Fruit fly (Drosophila melanogaster) whole organism, embryonic: ENCODE data around the gene cdi.

Experiments used
- Abd-B ChIP-seq: fragments of 200-800 bp; sonication (Bioruptor generic); optimal IDR thresholded peaks from 2 replicates; lab custom pipeline; 2018; ENCODE audit warnings: missing biosample characterization, mild to moderate bottlenecking, missing genetic modification characterization, moderate library complexity
- Atf-2 ChIP-seq: fragments of 200-800 bp; sonication (Bioruptor generic); optimal IDR thresholded peaks from 2 replicates; lab custom pipeline; 2016; ENCODE audit warnings: missing biosample characterization, missing genetic modification characterization
- CG11085 ChIP-seq: fragments of 200-800 bp; sonication (Bioruptor generic); IDR thresholded peaks from 2 replicates; pipeline ENCODE4 v1.3.6; 2022; ENCODE audit warnings: missing biosample characterization, missing genetic modification characterization
- CG11504 ChIP-seq: fragments of 200-800 bp; sonication (Bioruptor generic); optimal IDR thresholded peaks from 3 replicates; lab custom pipeline; 2019; ENCODE audit warnings: missing biosample characterization, mild to moderate bottlenecking, missing genetic modification characterization, moderate library complexity
- CG11695 ChIP-seq: fragments of 200-800 bp; sonication (Bioruptor generic); IDR thresholded peaks from 3 replicates; pipeline ENCODE4 v1.3.6; 2022; ENCODE audit warnings: missing biosample characterization, missing genetic modification characterization
- CG13775 ChIP-seq: fragments of 200-800 bp; sonication (Bioruptor generic); optimal IDR thresholded peaks from 3 replicates; lab custom pipeline; 2017; ENCODE audit warnings: missing biosample characterization, mild to moderate bottlenecking, missing genetic modification characterization
- CG14050 ChIP-seq: fragments of 200-800 bp; sonication (Bioruptor generic); IDR thresholded peaks from 3 replicates; pipeline ENCODE4 v1.3.6; 2022; ENCODE audit warnings: missing biosample characterization, missing genetic modification characterization
- CG14710 ChIP-seq: fragments of 200-800 bp; sonication (Bioruptor generic); optimal IDR thresholded peaks from 3 replicates; lab custom pipeline; 2019; ENCODE audit warnings: missing biosample characterization, mild to moderate bottlenecking, missing genetic modification characterization, moderate library complexity
- CG17328 ChIP-seq: fragments of 200-800 bp; sonication (Bioruptor generic); IDR thresholded peaks from 2 replicates; pipeline ENCODE4 v1.3.6; 2022; ENCODE audit warnings: missing biosample characterization, missing genetic modification characterization
- CG17361 ChIP-seq: fragments of 200-800 bp; sonication (Bioruptor generic); IDR thresholded peaks from 3 replicates; pipeline ENCODE4 v1.3.6; 2022; ENCODE audit warnings: missing biosample characterization, missing genetic modification characterization
- CG2129 ChIP-seq: fragments of 200-800 bp; sonication (Bioruptor generic); IDR thresholded peaks from 2 replicates; pipeline ENCODE4 v1.3.6; 2022; ENCODE audit warnings: missing biosample characterization, missing genetic modification characterization; ENCODE audit not compliant: partially characterized antibody
- CG30403 ChIP-seq: fragments of 200-800 bp; sonication (Bioruptor generic); optimal IDR thresholded peaks from 3 replicates; lab custom pipeline; 2016; ENCODE audit warnings: missing biosample characterization, missing genetic modification characterization
- CG31365 ChIP-seq: fragments of 200-800 bp; sonication (Bioruptor generic); optimal IDR thresholded peaks from 2 replicates; lab custom pipeline; 2018; ENCODE audit warnings: missing biosample characterization, mild to moderate bottlenecking, missing genetic modification characterization
- CG32532 ChIP-seq: fragments of 200-800 bp; sonication (Bioruptor generic); IDR thresholded peaks from 2 replicates; pipeline ENCODE4 v1.3.6; 2022; ENCODE audit warnings: missing biosample characterization, missing genetic modification characterization
- CG3281 ChIP-seq: fragments of 200-800 bp; sonication (Bioruptor generic); optimal IDR thresholded peaks from 3 replicates; lab custom pipeline; 2017; ENCODE audit warnings: missing biosample characterization, mild to moderate bottlenecking, missing genetic modification characterization
- CG4282 ChIP-seq: fragments of 200-800 bp; sonication (Bioruptor generic); optimal IDR thresholded peaks from 2 replicates; lab custom pipeline; 2016; ENCODE audit warnings: missing biosample characterization, missing genetic modification characterization
- CG4820 ChIP-seq: fragments of 200-800 bp; sonication (Bioruptor generic); optimal IDR thresholded peaks from 3 replicates; lab custom pipeline; 2016; ENCODE audit warnings: missing biosample characterization, missing genetic modification characterization
- CG6683 ChIP-seq: fragments of 200-800 bp; sonication (Bioruptor generic); optimal IDR thresholded peaks from 2 replicates; lab custom pipeline; 2017; ENCODE audit warnings: missing biosample characterization, mild to moderate bottlenecking, missing genetic modification characterization, missing genetic modification reagents
- CG6765 ChIP-seq: fragments of 200-800 bp; sonication (Bioruptor generic); optimal IDR thresholded peaks from 3 replicates; lab custom pipeline; 2017; ENCODE audit warnings: missing biosample characterization, mild to moderate bottlenecking, missing genetic modification characterization
- CG7786 ChIP-seq: fragments of 200-800 bp; sonication (Bioruptor generic); optimal IDR thresholded peaks from 2 replicates; lab custom pipeline; 2016; ENCODE audit warnings: missing biosample characterization, missing genetic modification characterization
- CG8359 ChIP-seq: fragments of 200-800 bp; sonication (Bioruptor generic); optimal IDR thresholded peaks from 2 replicates; lab custom pipeline; 2017; ENCODE audit warnings: missing biosample characterization, mild to moderate bottlenecking, missing genetic modification characterization, borderline replicate concordance
- CG8924 ChIP-seq: fragments of 200-800 bp; optimal IDR thresholded peaks from 3 replicates; lab custom pipeline; 2019; ENCODE audit warnings: missing biosample characterization, mild to moderate bottlenecking, missing genetic modification characterization, moderate library complexity
- CG9215 ChIP-seq: fragments of 200-800 bp; sonication (Bioruptor generic); IDR thresholded peaks from 2 replicates; pipeline ENCODE4 v1.3.6; 2022; ENCODE audit warnings: missing biosample characterization, missing genetic modification characterization
- Doc3 ChIP-seq: fragments of 200-800 bp; sonication (Bioruptor generic); IDR thresholded peaks from 3 replicates; pipeline ENCODE4 v1.3.6; 2022; ENCODE audit warnings: missing biosample characterization, missing genetic modification characterization; ENCODE audit not compliant: partially characterized antibody
- H15 ChIP-seq: fragments of 200-800 bp; sonication (Bioruptor generic); IDR thresholded peaks from 3 replicates; pipeline ENCODE4 v1.3.6; 2022; ENCODE audit warnings: missing biosample characterization, missing genetic modification characterization
- MESR4 ChIP-seq: fragments of 200-800 bp; sonication (Bioruptor generic); optimal IDR thresholded peaks from 2 replicates; lab custom pipeline; 2018; ENCODE audit warnings: missing biosample characterization, mild to moderate bottlenecking, missing genetic modification characterization, moderate library complexity
- Nf-YB ChIP-seq: fragments of 200-800 bp; sonication (Bioruptor generic); optimal IDR thresholded peaks from 3 replicates; lab custom pipeline; 2019; ENCODE audit warnings: missing biosample characterization, mild to moderate bottlenecking, missing genetic modification characterization, moderate library complexity
- Ptx1 ChIP-seq: fragments of 200-800 bp; sonication (Bioruptor generic); IDR thresholded peaks from 2 replicates; pipeline ENCODE4 v1.3.6; 2022; ENCODE audit warnings: missing biosample characterization, missing genetic modification characterization
- Six4 ChIP-seq: fragments of 200-800 bp; sonication (Bioruptor generic); optimal IDR thresholded peaks from 2 replicates; lab custom pipeline; 2016; ENCODE audit warnings: missing biosample characterization, missing genetic modification characterization
- TFAM ChIP-seq: fragments of 200-800 bp; sonication (Bioruptor generic); optimal IDR thresholded peaks from 2 replicates; lab custom pipeline; 2017; ENCODE audit warnings: missing biosample characterization, missing genetic modification characterization, inconsistent platforms
- Vsx1 ChIP-seq: fragments of 200-800 bp; sonication (Bioruptor generic); optimal IDR thresholded peaks from 2 replicates; lab custom pipeline; 2017; ENCODE audit warnings: missing biosample characterization, mild to moderate bottlenecking, missing genetic modification characterization, missing genetic modification reagents
- amos ChIP-seq: fragments of 200-800 bp; sonication (Bioruptor generic); IDR thresholded peaks from 2 replicates; pipeline ENCODE4 v1.3.6; 2022; ENCODE audit warnings: missing biosample characterization, missing genetic modification characterization; ENCODE audit not compliant: partially characterized antibody
- aop ChIP-seq: fragments of 200-800 bp; sonication (Bioruptor generic); IDR thresholded peaks from 2 replicates; pipeline ENCODE4 v1.3.6; 2022; ENCODE audit warnings: missing biosample characterization, missing genetic modification characterization
- bbx ChIP-seq: fragments of 200-800 bp; sonication (Bioruptor generic); IDR thresholded peaks from 2 replicates; pipeline ENCODE4 v1.3.6; 2022; ENCODE audit warnings: missing biosample characterization, missing genetic modification characterization; ENCODE audit not compliant: partially characterized antibody
- ci ChIP-seq: fragments of 200-800 bp; sonication (Bioruptor generic); IDR thresholded peaks from 3 replicates; pipeline ENCODE4 v1.3.6; 2022; ENCODE audit warnings: missing biosample characterization, missing genetic modification characterization
- emc ChIP-seq: fragments of 200-800 bp; sonication (Bioruptor generic); optimal IDR thresholded peaks from 2 replicates; lab custom pipeline; 2016; ENCODE audit warnings: missing biosample characterization, missing genetic modification characterization
- gem ChIP-seq: fragments of 200-800 bp; sonication (Bioruptor generic); optimal IDR thresholded peaks from 2 replicates; lab custom pipeline; 2019; ENCODE audit warnings: missing biosample characterization, mild to moderate bottlenecking, missing genetic modification characterization, moderate library complexity
- gsb-n ChIP-seq: fragments of 200-800 bp; sonication (Bioruptor generic); optimal IDR thresholded peaks from 3 replicates; lab custom pipeline; 2018; ENCODE audit warnings: missing biosample characterization, mild to moderate bottlenecking, missing genetic modification characterization
- hth ChIP-seq: fragments of >200 bp; optimal IDR thresholded peaks from 2 replicates; lab custom pipeline; 2017; ENCODE audit warnings: inconsistent platforms
- lbe ChIP-seq: fragments of 200-800 bp; sonication (Bioruptor generic); optimal IDR thresholded peaks from 2 replicates; lab custom pipeline; 2016; ENCODE audit warnings: missing biosample characterization, mild to moderate bottlenecking, missing genetic modification characterization
- nau ChIP-seq: fragments of 200-800 bp; sonication (Bioruptor generic); optimal IDR thresholded peaks from 3 replicates; lab custom pipeline; 2017; ENCODE audit warnings: missing biosample characterization, mild to moderate bottlenecking, missing genetic modification characterization, missing genetic modification reagents
- nerfin-2 ChIP-seq: fragments of 200-800 bp; sonication (Bioruptor generic); IDR thresholded peaks from 2 replicates; pipeline ENCODE4 v1.3.6; 2022; ENCODE audit warnings: missing biosample characterization, missing genetic modification characterization; ENCODE audit not compliant: partially characterized antibody
- oc ChIP-seq: fragments of 200-800 bp; sonication (Bioruptor generic); optimal IDR thresholded peaks from 2 replicates; lab custom pipeline; 2018; ENCODE audit warnings: missing biosample characterization, mild to moderate bottlenecking, missing genetic modification characterization, moderate library complexity
- otp ChIP-seq: fragments of 200-800 bp; sonication (Bioruptor generic); IDR thresholded peaks from 3 replicates; pipeline ENCODE4, ENCODE4 v1.3.6; 2022; ENCODE audit warnings: missing biosample characterization, missing genetic modification characterization
- ro ChIP-seq: fragments of 200-800 bp; sonication (Bioruptor generic); IDR thresholded peaks from 2 replicates; pipeline ENCODE4 v1.3.6; 2022; ENCODE audit warnings: missing biosample characterization, missing genetic modification characterization
- scrt ChIP-seq: fragments of 200-800 bp; sonication (Bioruptor generic); optimal IDR thresholded peaks from 2 replicates; lab custom pipeline; 2018; ENCODE audit warnings: missing biosample characterization, mild to moderate bottlenecking, missing genetic modification characterization, moderate library complexity
- slp2 ChIP-seq: fragments of 200-800 bp; sonication (Bioruptor generic); optimal IDR thresholded peaks from 2 replicates; lab custom pipeline; 2016; ENCODE audit warnings: missing biosample characterization, missing genetic modification characterization
- trh ChIP-seq: fragments of 200-800 bp; sonication (Bioruptor generic); optimal IDR thresholded peaks from 2 replicates; lab custom pipeline; 2016; ENCODE audit warnings: missing biosample characterization, missing genetic modification characterization
- z ChIP-seq: fragments of 200-800 bp; sonication (Bioruptor generic); IDR thresholded peaks from 3 replicates; pipeline ENCODE4 v1.3.6; 2022; ENCODE audit warnings: missing biosample characterization, missing genetic modification characterization

cdi gene

DNA sequence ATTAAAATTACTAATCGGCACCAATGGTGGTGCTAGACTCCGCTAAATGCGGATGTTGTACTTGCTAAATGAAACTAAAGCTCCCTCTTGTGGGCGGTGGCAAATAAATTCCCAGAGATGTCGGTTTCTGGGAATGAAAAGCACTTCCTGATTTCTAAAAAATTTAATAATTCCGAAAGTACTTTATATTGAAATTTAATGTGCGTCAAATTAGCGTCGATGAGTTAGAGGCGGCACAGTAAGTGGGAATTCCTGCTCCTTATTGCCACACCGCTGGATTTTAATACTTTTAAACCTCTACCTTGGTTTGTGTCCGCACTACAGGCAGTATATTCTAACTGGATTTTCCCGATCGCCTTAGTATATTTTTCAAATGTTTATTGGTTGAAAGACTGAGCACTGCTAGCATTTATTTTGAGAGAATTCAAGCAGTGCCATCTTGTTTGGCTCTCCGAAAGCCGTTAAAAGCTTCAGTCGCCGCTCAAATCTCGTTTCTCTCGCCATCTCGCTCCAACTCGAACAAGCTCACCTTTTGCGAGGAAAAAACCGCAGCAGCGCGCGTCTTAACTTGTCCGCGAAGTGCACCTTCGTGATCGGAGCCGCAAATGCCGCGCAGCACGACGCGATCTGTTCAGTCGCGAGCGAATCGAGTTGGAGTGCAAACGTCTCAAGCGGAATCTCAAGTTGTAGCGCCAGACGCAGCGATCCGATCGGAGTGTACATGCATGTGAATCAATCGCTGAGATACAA lies 2.4 kb upstream of the cdi start, which contains the start of gene CG6040 (continued):
- TF ChIP-seq gem (tag; lab: Kevin White, UChicago) (peak; percentile 40), CG17361 (GFP tag; lab: Robert Waterston, UW) (peak; percentile 45; the same call in 2 of the 3 replicates), CG11085 (no peak), CG4282 (GFP tag; lab: Kevin White, UChicago) (peak; percentile 58), CG8924 (tag; lab: Kevin White, UChicago) (no peak), aop (GFP tag; lab: Robert Waterston, UW) (0 out of 2 replicates have a peak, but pooled peaks have one; percentile 12), Ptx1 (GFP tag; lab: Robert Waterston, UW) (0 out of 2 replicates have a peak, but pooled peaks have one; percentile 34), CG31365 (tag; lab: Kevin White, UChicago) (peak; percentile 95), Nf-YB (no peak), Vsx1 (peak; percentile 37), CG17328 (peak; percentile 34; the same call in 1 of the 2 replicates), nerfin-2 (GFP tag; lab: Robert Waterston, UW) (0 out of 2 replicates have a peak, but pooled peaks have one; percentile 26), otp (GFP tag; lab: Robert Waterston, UW) (no peak), gsb-n (tag; lab: Kevin White, UChicago) (no peak), hth (lab: Kevin White, UChicago) (no peak), Atf-2 (GFP tag; lab: Kevin White, UChicago) (peak; percentile 10), CG6683 (GFP tag; lab: Kevin White, UChicago) (no peak), ro (no peak), Doc3 (GFP tag; lab: Robert Waterston, UW) (no peak), CG13775 (GFP tag; lab: Kevin White, UChicago) (peak; percentile 72), bbx (GFP tag; lab: Robert Waterston, UW) (peak; percentile 68; the same call in 1 of the 2 replicates), nau (GFP tag; lab: Kevin White, UChicago) (no peak), ci (peak; percentile 55), CG8359 (GFP tag; lab: Kevin White, UChicago) (peak; percentile 56), MESR4 (no peak), CG3281 (GFP tag; lab: Kevin White, UChicago) (no peak), trh (GFP tag; lab: Kevin White, UChicago) (no peak), CG6765 (no peak), emc (GFP tag; lab: Kevin White, UChicago) (no peak), slp2 (peak; percentile 21), CG30403 (GFP tag; lab: Kevin White, UChicago) (peak; percentile 42), z (GFP tag; lab: Robert Waterston, UW) (peak; percentile 81), oc (tag; lab: Kevin White, UChicago) (peak; percentile 54), CG4820 (GFP tag; lab: Kevin White, UChicago) (peak; percentile 62), lbe (GFP tag; lab: Kevin White, UChicago) (peak; percentile 20), CG9215 (no peak), amos (GFP tag; lab: Robert Waterston, UW) (no peak; the same call in 1 of the 2 replicates), Six4 (GFP tag; lab: Kevin White, UChicago) (peak; percentile 22), CG11695 (GFP tag; lab: Robert Waterston, UW) (no peak), CG14710 (peak; percentile 78), CG32532 (GFP tag; lab: Robert Waterston, UW) (peak; percentile 57; the same call in 1 of the 2 replicates), scrt (GFP tag; lab: Kevin White, UChicago) (peak; percentile 0), CG11504 (tag; lab: Kevin White, UChicago) (peak; percentile 63), Abd-B (GFP tag; lab: Kevin White, UChicago) (peak; percentile 75), H15 (no peak), CG7786 (peak; percentile 45), CG2129 (GFP tag; lab: Robert Waterston, UW) (no peak), TFAM (no peak), CG14050 (no peak)
